Fruit fly (Drosophila melanogaster) whole organism, prepupa: Measurements from ENCODE around the gene mad2.
A peak's percentile ranks its signal among the peaks of the same experiment; 100 is the strongest.

ENCODE experiments used
- Blimp-1 ChIP-seq: fragments of 200-800 bp; sonication (Bioruptor generic); optimal IDR thresholded peaks from 3 replicates; lab custom pipeline; 2017; ENCODE audit warnings: missing biosample characterization, missing genetic modification characterization, mild to moderate bottlenecking, moderate library complexity, missing genetic modification reagents
- CG10631 ChIP-seq: fragments of 200-800 bp; sonication (Bioruptor generic); optimal IDR thresholded peaks from 2 replicates; lab custom pipeline; 2016; ENCODE audit warnings: missing biosample characterization, missing genetic modification characterization
- CG10669 ChIP-seq: fragments of 200-800 bp; sonication (Bioruptor generic); optimal IDR thresholded peaks from 3 replicates; lab custom pipeline; 2018; ENCODE audit warnings: missing biosample characterization, mild to moderate bottlenecking, missing genetic modification characterization, moderate library complexity
- CG11294 ChIP-seq: fragments of 200-800 bp; sonication (Bioruptor generic); IDR thresholded peaks from 2 replicates; pipeline ENCODE4 v1.3.6; 2022; ENCODE audit warnings: missing biosample characterization, missing genetic modification characterization
- CG11902 ChIP-seq: fragments of 200-800 bp; sonication (Bioruptor generic); optimal IDR thresholded peaks from 3 replicates; lab custom pipeline; 2016; ENCODE audit warnings: missing biosample characterization, missing genetic modification characterization
- CG15336 ChIP-seq: fragments of 200-800 bp; sonication (Bioruptor generic); IDR thresholded peaks from 2 replicates; pipeline ENCODE4 v1.3.6; 2022; ENCODE audit warnings: missing biosample characterization, missing genetic modification characterization
- CG3032 ChIP-seq: fragments of 200-800 bp; optimal IDR thresholded peaks from 2 replicates; lab custom pipeline; 2019; ENCODE audit warnings: missing biosample characterization, mild to moderate bottlenecking, missing genetic modification characterization, moderate library complexity
- CG31627 ChIP-seq: fragments of 200-800 bp; sonication (Bioruptor generic); optimal IDR thresholded peaks from 3 replicates; lab custom pipeline; 2016; ENCODE audit warnings: missing biosample characterization, missing genetic modification characterization
- CG32006 ChIP-seq: fragments of 200-800 bp; sonication (Bioruptor generic); optimal IDR thresholded peaks from 3 replicates; lab custom pipeline; 2017; ENCODE audit warnings: missing biosample characterization, mild to moderate bottlenecking, missing genetic modification characterization
- CG34406 ChIP-seq: fragments of 200-800 bp; sonication (Bioruptor generic); optimal IDR thresholded peaks from 3 replicates; lab custom pipeline; 2016; ENCODE audit warnings: missing biosample characterization, missing genetic modification characterization
- CG3919 ChIP-seq: fragments of 200-800 bp; sonication (Bioruptor generic); optimal IDR thresholded peaks from 3 replicates; lab custom pipeline; 2016; ENCODE audit warnings: missing biosample characterization, missing genetic modification characterization
- CG4318 ChIP-seq: fragments of 200-800 bp; sonication (Bioruptor generic); optimal IDR thresholded peaks from 3 replicates; lab custom pipeline; 2017; ENCODE audit warnings: missing biosample characterization, mild to moderate bottlenecking, missing genetic modification characterization
- CG6792 ChIP-seq: fragments of 200-800 bp; sonication (Bioruptor generic); optimal IDR thresholded peaks from 3 replicates; lab custom pipeline; 2016; ENCODE audit warnings: missing biosample characterization, missing genetic modification characterization
- CG6808 ChIP-seq: fragments of 200-800 bp; sonication (Bioruptor generic); optimal IDR thresholded peaks from 3 replicates; lab custom pipeline; 2017; ENCODE audit warnings: missing biosample characterization, missing genetic modification characterization, mild to moderate bottlenecking, moderate library complexity, missing genetic modification reagents
- CG6854 ChIP-seq: fragments of 200-800 bp; sonication (Bioruptor generic); optimal IDR thresholded peaks from 2 replicates; lab custom pipeline; 2017; ENCODE audit warnings: missing biosample characterization, mild to moderate bottlenecking, missing genetic modification characterization
- CG7368 ChIP-seq: fragments of 200-800 bp; sonication (Bioruptor generic); optimal IDR thresholded peaks from 3 replicates; lab custom pipeline; 2016; ENCODE audit warnings: missing biosample characterization, missing genetic modification characterization
- CG8119 ChIP-seq: fragments of 200-800 bp; sonication (Bioruptor generic); IDR thresholded peaks from 3 replicates; pipeline ENCODE4 v1.3.6; 2022; ENCODE audit warnings: missing biosample characterization, missing genetic modification characterization
- CG8319 ChIP-seq: fragments of 200-800 bp; sonication (Bioruptor generic); optimal IDR thresholded peaks from 3 replicates; lab custom pipeline; 2016; ENCODE audit warnings: missing biosample characterization, missing genetic modification characterization
- CG8632 ChIP-seq: fragments of 200-800 bp; sonication (Bioruptor generic); optimal IDR thresholded peaks from 3 replicates; lab custom pipeline; 2016; ENCODE audit warnings: missing biosample characterization, missing genetic modification characterization
- CG9139 ChIP-seq: fragments of 200-800 bp; sonication (Bioruptor generic); optimal IDR thresholded peaks from 3 replicates; lab custom pipeline; 2017; ENCODE audit warnings: missing biosample characterization, mild to moderate bottlenecking, missing genetic modification characterization
- Eip75B ChIP-seq: fragments of 200-800 bp; sonication (Bioruptor generic); optimal IDR thresholded peaks from 3 replicates; lab custom pipeline; 2016; ENCODE audit warnings: missing biosample characterization, missing genetic modification characterization
- Eip78C ChIP-seq: fragments of 200-800 bp; sonication (Bioruptor generic); peaks from one replicate; lab custom pipeline; 2016; ENCODE audit warnings: missing biosample characterization, missing genetic modification characterization
- Eip93F ChIP-seq: fragments of 200-800 bp; sonication (Bioruptor generic); optimal IDR thresholded peaks from 2 replicates; lab custom pipeline; 2016; ENCODE audit warnings: missing biosample characterization, mild to moderate bottlenecking, missing genetic modification characterization
- Ets21C ChIP-seq: fragments of 200-800 bp; sonication (Bioruptor generic); optimal IDR thresholded peaks from 3 replicates; lab custom pipeline; 2016; ENCODE audit warnings: missing biosample characterization, missing genetic modification characterization
- Gug ChIP-seq: fragments of 200-800 bp; sonication (Bioruptor generic); IDR thresholded peaks from 2 replicates; pipeline ENCODE4 v1.3.6; 2022; ENCODE audit warnings: missing biosample characterization, missing genetic modification characterization
- Hr38 ChIP-seq: sonication (Bioruptor generic); optimal IDR thresholded peaks from 2 replicates; lab custom pipeline; 2016; ENCODE audit warnings: missing biosample characterization, missing genetic modification characterization
- Hr39 ChIP-seq: fragments of 200-800 bp; sonication (Bioruptor generic); optimal IDR thresholded peaks from 2 replicates; lab custom pipeline; 2016; ENCODE audit warnings: missing biosample characterization, missing genetic modification characterization
- Lpt ChIP-seq: fragments of 200-800 bp; sonication (Bioruptor generic); optimal IDR thresholded peaks from 3 replicates; lab custom pipeline; 2016; ENCODE audit warnings: missing biosample characterization, missing genetic modification characterization
- Met ChIP-seq: fragments of 200-800 bp; sonication (Bioruptor generic); optimal IDR thresholded peaks from 3 replicates; lab custom pipeline; 2016; ENCODE audit warnings: missing biosample characterization, missing genetic modification characterization
- OdsH ChIP-seq: fragments of 200-800 bp; sonication (Bioruptor generic); optimal IDR thresholded peaks from 3 replicates; lab custom pipeline; 2016; ENCODE audit warnings: missing biosample characterization, missing genetic modification characterization
- Smox ChIP-seq: fragments of 200-800 bp; sonication (Bioruptor generic); optimal IDR thresholded peaks from 3 replicates; lab custom pipeline; 2016; ENCODE audit warnings: missing biosample characterization, missing genetic modification characterization
- Sox102F ChIP-seq: fragments of 200-800 bp; sonication (Bioruptor generic); optimal IDR thresholded peaks from 2 replicates; lab custom pipeline; 2016; ENCODE audit warnings: missing biosample characterization, mild to moderate bottlenecking, missing genetic modification characterization
- Sox14 ChIP-seq: fragments of 200-800 bp; sonication (Bioruptor generic); optimal IDR thresholded peaks from 3 replicates; lab custom pipeline; 2016; ENCODE audit warnings: missing biosample characterization, missing genetic modification characterization
- Sox15 ChIP-seq: fragments of 200-800 bp; sonication (Bioruptor generic); optimal IDR thresholded peaks from 3 replicates; lab custom pipeline; 2016; ENCODE audit warnings: missing biosample characterization, missing genetic modification characterization
- achi ChIP-seq: fragments of 200-800 bp; sonication (Bioruptor generic); optimal IDR thresholded peaks from 3 replicates; lab custom pipeline; 2016; ENCODE audit warnings: missing biosample characterization, missing genetic modification characterization
- acj6 ChIP-seq: fragments of 200-800 bp; sonication (Bioruptor generic); optimal IDR thresholded peaks from 3 replicates; lab custom pipeline; 2016; ENCODE audit warnings: missing biosample characterization, missing genetic modification characterization
- cyc ChIP-seq: fragments of 200-800 bp; sonication (Bioruptor generic); optimal IDR thresholded peaks from 3 replicates; lab custom pipeline; 2016; ENCODE audit warnings: missing biosample characterization, missing genetic modification characterization
- dac ChIP-seq: fragments of 200-800 bp; sonication (Bioruptor generic); optimal IDR thresholded peaks from 2 replicates; lab custom pipeline; 2017; ENCODE audit warnings: missing biosample characterization, mild to moderate bottlenecking, missing genetic modification characterization
- dsx ChIP-seq: fragments of 200-800 bp; optimal IDR thresholded peaks from 3 replicates; lab custom pipeline; 2019; ENCODE audit warnings: missing biosample characterization, mild to moderate bottlenecking, missing genetic modification characterization, moderate library complexity; ENCODE audit not compliant: poor library complexity, severe bottlenecking
- eg ChIP-seq: fragments of 200-800 bp; sonication (Bioruptor generic); IDR thresholded peaks from 3 replicates; pipeline ENCODE4 v1.3.6; 2022; ENCODE audit warnings: missing biosample characterization, missing genetic modification characterization
- esn ChIP-seq: fragments of 200-800 bp; sonication (Bioruptor generic); optimal IDR thresholded peaks from 2 replicates; lab custom pipeline; 2016; ENCODE audit warnings: missing biosample characterization, mild to moderate bottlenecking, missing genetic modification characterization, moderate library complexity
- fd59A ChIP-seq: fragments of 200-800 bp; sonication (Bioruptor generic); optimal IDR thresholded peaks from 2 replicates; lab custom pipeline; 2017; ENCODE audit warnings: missing biosample characterization, mild to moderate bottlenecking, missing genetic modification characterization, missing genetic modification reagents
- lz ChIP-seq: fragments of 200-800 bp; sonication (Bioruptor generic); optimal IDR thresholded peaks from 3 replicates; lab custom pipeline; 2016; ENCODE audit warnings: missing biosample characterization, missing genetic modification characterization
- net ChIP-seq: fragments of 200-800 bp; sonication (Bioruptor generic); optimal IDR thresholded peaks from 3 replicates; lab custom pipeline; 2016; ENCODE audit warnings: missing biosample characterization, missing genetic modification characterization
- pdm3 ChIP-seq: fragments of 200-800 bp; sonication (Bioruptor generic); optimal IDR thresholded peaks from 3 replicates; lab custom pipeline; 2016; ENCODE audit warnings: missing biosample characterization, missing genetic modification characterization
- salr ChIP-seq, 2 experiments: fragments of 200-800 bp; sonication (Bioruptor generic); optimal IDR thresholded peaks; 3 replicates each; lab custom pipeline; 2016 to 2018; ENCODE audit warnings: missing biosample characterization in 2 of 2, missing genetic modification characterization in 2 of 2, mild to moderate bottlenecking in 1 of 2
- ss ChIP-seq, 2 experiments: fragments of 200-800 bp; sonication (Bioruptor generic); optimal IDR thresholded peaks; 2 replicates in 1 of 2; 3 replicates in 1 of 2; lab custom pipeline; 2017 to 2018; ENCODE audit warnings: mild to moderate bottlenecking in 2 of 2, missing biosample characterization in 2 of 2, missing genetic modification characterization in 2 of 2, moderate library complexity in 1 of 2
- svp ChIP-seq: fragments of 200-800 bp; sonication (Bioruptor generic); peaks from one replicate; lab custom pipeline; 2016; ENCODE audit warnings: missing biosample characterization, missing genetic modification characterization
- topi ChIP-seq: fragments of 200-800 bp; sonication (Bioruptor generic); optimal IDR thresholded peaks from 3 replicates; lab custom pipeline; 2016; ENCODE audit warnings: missing biosample characterization, missing genetic modification characterization
- vri ChIP-seq: fragments of 200-800 bp; sonication (Bioruptor generic); optimal IDR thresholded peaks from 3 replicates; lab custom pipeline; 2016; ENCODE audit warnings: missing biosample characterization, mild to moderate bottlenecking, missing genetic modification characterization

The mad2 gene

DNA sequence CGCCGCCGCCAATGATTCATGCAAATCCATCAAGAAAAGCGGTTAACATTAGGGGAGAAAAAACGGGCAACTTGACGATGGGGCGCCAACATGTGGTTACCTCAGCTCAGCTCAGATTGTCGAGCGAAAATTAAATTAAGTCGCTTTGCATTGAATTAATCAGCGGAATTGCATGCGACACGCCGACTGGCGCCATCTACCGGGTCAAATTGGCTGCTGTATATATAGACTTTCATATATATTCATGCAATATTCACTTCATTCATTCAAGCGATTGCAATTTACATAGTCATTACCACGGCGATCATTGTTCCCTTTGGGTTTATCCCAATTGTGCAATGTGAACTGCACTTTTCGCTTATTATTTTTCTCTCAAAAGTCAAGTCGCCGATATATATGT, 7.9 kb upstream of the mad2 start:
- TF ChIP-seq net (GFP tag; lab: Kevin White, UChicago): no peak
- TF ChIP-seq Sox15 (GFP tag; lab: Kevin White, UChicago): no peak
- TF ChIP-seq cyc (GFP tag; lab: Kevin White, UChicago): no peak
- TF ChIP-seq CG31627 (GFP tag; lab: Kevin White, UChicago): no peak
- TF ChIP-seq CG3032 (tag; lab: Kevin White, UChicago): no peak
- TF ChIP-seq dac (GFP tag; lab: Kevin White, UChicago): no peak
- TF ChIP-seq CG4318: no peak
- TF ChIP-seq Eip93F: no peak
- TF ChIP-seq topi (GFP tag; lab: Kevin White, UChicago): no peak
- no peak for TF ChIP-seq CG8119 (GFP tag; lab: Robert Waterston, UW)

DNA sequence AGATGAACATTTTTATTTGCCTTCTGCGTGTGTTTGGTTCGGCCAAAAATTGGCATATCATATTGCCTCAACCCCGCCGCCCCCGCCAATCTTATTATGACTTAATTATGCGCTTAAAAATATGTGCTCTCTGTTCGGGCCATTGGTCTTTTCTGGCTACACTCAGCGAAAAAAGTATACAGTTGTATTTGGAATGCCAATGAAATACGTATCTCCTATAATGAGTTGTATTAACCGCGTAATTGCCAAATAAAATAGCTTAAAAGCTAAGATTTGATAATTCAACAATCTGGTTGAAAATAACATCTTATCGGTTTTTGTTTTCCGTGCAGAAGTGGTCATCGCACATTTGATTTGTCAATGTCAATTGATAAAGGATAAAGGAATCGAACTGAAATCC, 7.1 kb upstream of the mad2 start:
- TF ChIP-seq ss (GFP tag; optimal IDR thresholded peaks at IDR 0.05; lab: Kevin White, UChicago) (no peak), salr (GFP tag; optimal IDR thresholded peaks at IDR 0.05; lab: Kevin White, UChicago) (no peak), CG10669 (GFP tag; lab: Kevin White, UChicago) (no peak), CG3919 (GFP tag; lab: Kevin White, UChicago) (peak; percentile 22), Hr38 (GFP tag; lab: Kevin White, UChicago) (no peak), cyc (GFP tag; lab: Kevin White, UChicago) (peak; percentile 7), Sox15 (GFP tag; lab: Kevin White, UChicago) (no peak), vri (no peak), esn (GFP tag; lab: Kevin White, UChicago) (peak; percentile 33), Sox102F (peak; percentile 31), CG9139 (GFP tag; lab: Kevin White, UChicago) (no peak), CG10631 (no peak), achi (GFP tag; lab: Kevin White, UChicago) (peak; percentile 31), Ets21C (GFP tag; lab: Kevin White, UChicago) (no peak), CG34406 (GFP tag; lab: Kevin White, UChicago) (no peak), net (GFP tag; lab: Kevin White, UChicago) (peak; percentile 11), Eip78C (GFP tag; lab: Kevin White, UChicago) (peak; percentile 46), CG11902 (GFP tag; lab: Kevin White, UChicago) (no peak), CG6854 (GFP tag; lab: Kevin White, UChicago) (no peak), Lpt (no peak), Eip75B (no peak), fd59A (no peak), Gug (GFP tag; lab: Robert Waterston, UW) (no peak), CG32006 (GFP tag; lab: Kevin White, UChicago) (peak; percentile 1), CG7368 (GFP tag; lab: Kevin White, UChicago) (no peak), CG8632 (no peak), CG8319 (GFP tag; lab: Kevin White, UChicago) (no peak), CG15336 (GFP tag; lab: Robert Waterston, UW) (no peak), OdsH (GFP tag; lab: Kevin White, UChicago) (peak; percentile 23), CG11294 (GFP tag; lab: Robert Waterston, UW) (no peak), svp (GFP tag; lab: Kevin White, UChicago) (peak; percentile 80), acj6 (GFP tag; lab: Kevin White, UChicago) (no peak), pdm3 (GFP tag; lab: Kevin White, UChicago) (peak; percentile 10), topi (GFP tag; lab: Kevin White, UChicago) (peak; percentile 43), Smox (GFP tag; lab: Kevin White, UChicago) (peak; percentile 29), CG6808 (GFP tag; lab: Kevin White, UChicago) (no peak), eg (no peak), lz (peak; percentile 32), Hr39 (GFP tag; lab: Kevin White, UChicago) (peak; percentile 60), dsx (no peak), Met (GFP tag; lab: Kevin White, UChicago) (peak; percentile 33), Sox14 (GFP tag; lab: Kevin White, UChicago) (peak; percentile 10), CG6792 (GFP tag; lab: Kevin White, UChicago) (peak; percentile 16), CG31627 (GFP tag; lab: Kevin White, UChicago) (peak; percentile 40), Blimp-1 (no peak)
